Fruit fly (Drosophila melanogaster) whole organism, prepupa: ENCODE results near the gene mRpS2.

Experiments used
- Blimp-1 ChIP-seq: fragments of 200-800 bp; sonication (Bioruptor generic); optimal IDR thresholded peaks from 3 replicates; lab custom pipeline; 2017; ENCODE audit warnings: missing biosample characterization, missing genetic modification characterization, mild to moderate bottlenecking, moderate library complexity, missing genetic modification reagents
- CG10631 ChIP-seq: fragments of 200-800 bp; sonication (Bioruptor generic); optimal IDR thresholded peaks from 2 replicates; lab custom pipeline; 2016; ENCODE audit warnings: missing biosample characterization, missing genetic modification characterization
- CG10669 ChIP-seq: fragments of 200-800 bp; sonication (Bioruptor generic); optimal IDR thresholded peaks from 3 replicates; lab custom pipeline; 2018; ENCODE audit warnings: missing biosample characterization, mild to moderate bottlenecking, missing genetic modification characterization, moderate library complexity
- CG11294 ChIP-seq: fragments of 200-800 bp; sonication (Bioruptor generic); IDR thresholded peaks from 2 replicates; pipeline ENCODE4 v1.3.6; 2022; ENCODE audit warnings: missing biosample characterization, missing genetic modification characterization
- CG11762 ChIP-seq: fragments of 200-800 bp; sonication (Bioruptor generic); optimal IDR thresholded peaks from 3 replicates; lab custom pipeline; 2016; ENCODE audit warnings: missing biosample characterization, missing genetic modification characterization; ENCODE audit not compliant: insufficient read depth
- CG15336 ChIP-seq: fragments of 200-800 bp; sonication (Bioruptor generic); IDR thresholded peaks from 2 replicates; pipeline ENCODE4 v1.3.6; 2022; ENCODE audit warnings: missing biosample characterization, missing genetic modification characterization
- CG16779 ChIP-seq: fragments of 200-800 bp; sonication (Bioruptor generic); optimal IDR thresholded peaks from 3 replicates; lab custom pipeline; 2017; ENCODE audit warnings: missing biosample characterization, mild to moderate bottlenecking, missing genetic modification characterization
- CG3032 ChIP-seq: fragments of 200-800 bp; optimal IDR thresholded peaks from 2 replicates; lab custom pipeline; 2019; ENCODE audit warnings: missing biosample characterization, mild to moderate bottlenecking, missing genetic modification characterization, moderate library complexity
- CG31627 ChIP-seq: fragments of 200-800 bp; sonication (Bioruptor generic); optimal IDR thresholded peaks from 3 replicates; lab custom pipeline; 2016; ENCODE audit warnings: missing biosample characterization, missing genetic modification characterization
- CG32006 ChIP-seq: fragments of 200-800 bp; sonication (Bioruptor generic); optimal IDR thresholded peaks from 3 replicates; lab custom pipeline; 2017; ENCODE audit warnings: missing biosample characterization, mild to moderate bottlenecking, missing genetic modification characterization
- CG34406 ChIP-seq: fragments of 200-800 bp; sonication (Bioruptor generic); optimal IDR thresholded peaks from 3 replicates; lab custom pipeline; 2016; ENCODE audit warnings: missing biosample characterization, missing genetic modification characterization
- CG3919 ChIP-seq: fragments of 200-800 bp; sonication (Bioruptor generic); optimal IDR thresholded peaks from 3 replicates; lab custom pipeline; 2016; ENCODE audit warnings: missing biosample characterization, missing genetic modification characterization
- CG4318 ChIP-seq: fragments of 200-800 bp; sonication (Bioruptor generic); optimal IDR thresholded peaks from 3 replicates; lab custom pipeline; 2017; ENCODE audit warnings: missing biosample characterization, mild to moderate bottlenecking, missing genetic modification characterization
- CG6276 ChIP-seq: fragments of 200-800 bp; sonication (Bioruptor generic); optimal IDR thresholded peaks from 2 replicates; lab custom pipeline; 2017; ENCODE audit warnings: missing biosample characterization, mild to moderate bottlenecking, missing genetic modification characterization
- CG6808 ChIP-seq: fragments of 200-800 bp; sonication (Bioruptor generic); optimal IDR thresholded peaks from 3 replicates; lab custom pipeline; 2017; ENCODE audit warnings: missing biosample characterization, missing genetic modification characterization, mild to moderate bottlenecking, moderate library complexity, missing genetic modification reagents
- CG6854 ChIP-seq: fragments of 200-800 bp; sonication (Bioruptor generic); optimal IDR thresholded peaks from 2 replicates; lab custom pipeline; 2017; ENCODE audit warnings: missing biosample characterization, mild to moderate bottlenecking, missing genetic modification characterization
- CG7368 ChIP-seq: fragments of 200-800 bp; sonication (Bioruptor generic); optimal IDR thresholded peaks from 3 replicates; lab custom pipeline; 2016; ENCODE audit warnings: missing biosample characterization, missing genetic modification characterization
- CG8119 ChIP-seq: fragments of 200-800 bp; sonication (Bioruptor generic); IDR thresholded peaks from 3 replicates; pipeline ENCODE4 v1.3.6; 2022; ENCODE audit warnings: missing biosample characterization, missing genetic modification characterization
- CG9139 ChIP-seq: fragments of 200-800 bp; sonication (Bioruptor generic); optimal IDR thresholded peaks from 3 replicates; lab custom pipeline; 2017; ENCODE audit warnings: missing biosample characterization, mild to moderate bottlenecking, missing genetic modification characterization
- Eip75B ChIP-seq: fragments of 200-800 bp; sonication (Bioruptor generic); optimal IDR thresholded peaks from 3 replicates; lab custom pipeline; 2016; ENCODE audit warnings: missing biosample characterization, missing genetic modification characterization
- Eip78C ChIP-seq: fragments of 200-800 bp; sonication (Bioruptor generic); peaks from one replicate; lab custom pipeline; 2016; ENCODE audit warnings: missing biosample characterization, missing genetic modification characterization
- Eip93F ChIP-seq: fragments of 200-800 bp; sonication (Bioruptor generic); optimal IDR thresholded peaks from 2 replicates; lab custom pipeline; 2016; ENCODE audit warnings: missing biosample characterization, mild to moderate bottlenecking, missing genetic modification characterization
- Ets96B ChIP-seq: fragments of 200-800 bp; optimal IDR thresholded peaks from 2 replicates; lab custom pipeline; 2019; ENCODE audit warnings: missing biosample characterization, mild to moderate bottlenecking, missing genetic modification characterization, moderate library complexity
- Gug ChIP-seq: fragments of 200-800 bp; sonication (Bioruptor generic); IDR thresholded peaks from 2 replicates; pipeline ENCODE4 v1.3.6; 2022; ENCODE audit warnings: missing biosample characterization, missing genetic modification characterization
- Hr38 ChIP-seq: sonication (Bioruptor generic); optimal IDR thresholded peaks from 2 replicates; lab custom pipeline; 2016; ENCODE audit warnings: missing biosample characterization, missing genetic modification characterization
- Hr39 ChIP-seq: fragments of 200-800 bp; sonication (Bioruptor generic); optimal IDR thresholded peaks from 2 replicates; lab custom pipeline; 2016; ENCODE audit warnings: missing biosample characterization, missing genetic modification characterization
- Hr4 ChIP-seq: fragments of 200-800 bp; sonication (Bioruptor generic); optimal IDR thresholded peaks from 3 replicates; lab custom pipeline; 2016; ENCODE audit warnings: missing biosample characterization, missing genetic modification characterization
- Lpt ChIP-seq: fragments of 200-800 bp; sonication (Bioruptor generic); optimal IDR thresholded peaks from 3 replicates; lab custom pipeline; 2016; ENCODE audit warnings: missing biosample characterization, missing genetic modification characterization
- OdsH ChIP-seq: fragments of 200-800 bp; sonication (Bioruptor generic); optimal IDR thresholded peaks from 3 replicates; lab custom pipeline; 2016; ENCODE audit warnings: missing biosample characterization, missing genetic modification characterization
- Smox ChIP-seq: fragments of 200-800 bp; sonication (Bioruptor generic); optimal IDR thresholded peaks from 3 replicates; lab custom pipeline; 2016; ENCODE audit warnings: missing biosample characterization, missing genetic modification characterization
- Sox102F ChIP-seq: fragments of 200-800 bp; sonication (Bioruptor generic); optimal IDR thresholded peaks from 2 replicates; lab custom pipeline; 2016; ENCODE audit warnings: missing biosample characterization, mild to moderate bottlenecking, missing genetic modification characterization
- Sox14 ChIP-seq: fragments of 200-800 bp; sonication (Bioruptor generic); optimal IDR thresholded peaks from 3 replicates; lab custom pipeline; 2016; ENCODE audit warnings: missing biosample characterization, missing genetic modification characterization
- Sox15 ChIP-seq: fragments of 200-800 bp; sonication (Bioruptor generic); optimal IDR thresholded peaks from 3 replicates; lab custom pipeline; 2016; ENCODE audit warnings: missing biosample characterization, missing genetic modification characterization
- achi ChIP-seq: fragments of 200-800 bp; sonication (Bioruptor generic); optimal IDR thresholded peaks from 3 replicates; lab custom pipeline; 2016; ENCODE audit warnings: missing biosample characterization, missing genetic modification characterization
- acj6 ChIP-seq: fragments of 200-800 bp; sonication (Bioruptor generic); optimal IDR thresholded peaks from 3 replicates; lab custom pipeline; 2016; ENCODE audit warnings: missing biosample characterization, missing genetic modification characterization
- dac ChIP-seq: fragments of 200-800 bp; sonication (Bioruptor generic); optimal IDR thresholded peaks from 2 replicates; lab custom pipeline; 2017; ENCODE audit warnings: missing biosample characterization, mild to moderate bottlenecking, missing genetic modification characterization
- dsx ChIP-seq: fragments of 200-800 bp; optimal IDR thresholded peaks from 3 replicates; lab custom pipeline; 2019; ENCODE audit warnings: missing biosample characterization, mild to moderate bottlenecking, missing genetic modification characterization, moderate library complexity; ENCODE audit not compliant: poor library complexity, severe bottlenecking
- eg ChIP-seq: fragments of 200-800 bp; sonication (Bioruptor generic); IDR thresholded peaks from 3 replicates; pipeline ENCODE4 v1.3.6; 2022; ENCODE audit warnings: missing biosample characterization, missing genetic modification characterization
- esn ChIP-seq: fragments of 200-800 bp; sonication (Bioruptor generic); optimal IDR thresholded peaks from 2 replicates; lab custom pipeline; 2016; ENCODE audit warnings: missing biosample characterization, mild to moderate bottlenecking, missing genetic modification characterization, moderate library complexity
- fd85E ChIP-seq: fragments of 200-800 bp; sonication (Bioruptor generic); optimal IDR thresholded peaks from 3 replicates; lab custom pipeline; 2016; ENCODE audit warnings: missing biosample characterization, missing genetic modification characterization
- fkh ChIP-seq: fragments of 200-800 bp; sonication (Bioruptor generic); optimal IDR thresholded peaks from 3 replicates; lab custom pipeline; 2017; ENCODE audit warnings: missing biosample characterization, mild to moderate bottlenecking, missing genetic modification characterization, moderate library complexity
- lz ChIP-seq: fragments of 200-800 bp; sonication (Bioruptor generic); optimal IDR thresholded peaks from 3 replicates; lab custom pipeline; 2016; ENCODE audit warnings: missing biosample characterization, missing genetic modification characterization
- net ChIP-seq: fragments of 200-800 bp; sonication (Bioruptor generic); optimal IDR thresholded peaks from 3 replicates; lab custom pipeline; 2016; ENCODE audit warnings: missing biosample characterization, missing genetic modification characterization
- pdm3 ChIP-seq: fragments of 200-800 bp; sonication (Bioruptor generic); optimal IDR thresholded peaks from 3 replicates; lab custom pipeline; 2016; ENCODE audit warnings: missing biosample characterization, missing genetic modification characterization
- salr ChIP-seq, 2 experiments: fragments of 200-800 bp; sonication (Bioruptor generic); optimal IDR thresholded peaks; 3 replicates each; lab custom pipeline; 2016 to 2018; ENCODE audit warnings: missing biosample characterization in 2 of 2, missing genetic modification characterization in 2 of 2, mild to moderate bottlenecking in 1 of 2
- spab ChIP-seq: fragments of 200-800 bp; sonication (Bioruptor generic); optimal IDR thresholded peaks from 2 replicates; lab custom pipeline; 2017; ENCODE audit warnings: missing biosample characterization, mild to moderate bottlenecking, missing genetic modification characterization, missing genetic modification reagents
- ss ChIP-seq, 2 experiments: fragments of 200-800 bp; sonication (Bioruptor generic); optimal IDR thresholded peaks; 2 replicates in 1 of 2; 3 replicates in 1 of 2; lab custom pipeline; 2017 to 2018; ENCODE audit warnings: mild to moderate bottlenecking in 2 of 2, missing biosample characterization in 2 of 2, missing genetic modification characterization in 2 of 2, moderate library complexity in 1 of 2
- svp ChIP-seq: fragments of 200-800 bp; sonication (Bioruptor generic); peaks from one replicate; lab custom pipeline; 2016; ENCODE audit warnings: missing biosample characterization, missing genetic modification characterization
- topi ChIP-seq: fragments of 200-800 bp; sonication (Bioruptor generic); optimal IDR thresholded peaks from 3 replicates; lab custom pipeline; 2016; ENCODE audit warnings: missing biosample characterization, missing genetic modification characterization
- vri ChIP-seq: fragments of 200-800 bp; sonication (Bioruptor generic); optimal IDR thresholded peaks from 3 replicates; lab custom pipeline; 2016; ENCODE audit warnings: missing biosample characterization, mild to moderate bottlenecking, missing genetic modification characterization

The mRpS2 gene

dm6 chr2L:4820448-4821318 lies 29.5 kb downstream of the mRpS2 start:
- TF ChIP-seq CG32006 (GFP tag; lab: Kevin White, UChicago): peak; percentile 82
- no peak for TF ChIP-seq fkh (GFP tag; lab: Kevin White, UChicago)
- TF ChIP-seq CG6854 (GFP tag; lab: Kevin White, UChicago): peak; percentile 1
- peak; percentile 49 for TF ChIP-seq Blimp-1
- TF ChIP-seq dsx (GFP tag; lab: Kevin White, UChicago): peak; percentile 76
- TF ChIP-seq OdsH (GFP tag; lab: Kevin White, UChicago): peak; percentile 53
- peak; percentile 75 for TF ChIP-seq Sox102F
- peak; percentile 34 for TF ChIP-seq CG15336 (GFP tag; lab: Robert Waterston, UW)
- TF ChIP-seq pdm3 (GFP tag; lab: Kevin White, UChicago): peak; percentile 72
- no peak for TF ChIP-seq CG16779 (tag; lab: Kevin White, UChicago)
- peak; percentile 81 for TF ChIP-seq CG31627 (GFP tag; lab: Kevin White, UChicago)
- TF ChIP-seq acj6 (GFP tag; lab: Kevin White, UChicago): peak; percentile 82
- TF ChIP-seq CG9139 (GFP tag; lab: Kevin White, UChicago): peak; percentile 30
- TF ChIP-seq CG3032 (tag; lab: Kevin White, UChicago): peak; percentile 78
- peak; percentile 78 for TF ChIP-seq CG10669
- TF ChIP-seq CG8119 (GFP tag; lab: Robert Waterston, UW): peak; percentile 42; the same call in 2 of the 3 replicates
- TF ChIP-seq CG3919 (GFP tag; lab: Kevin White, UChicago): peak; percentile 75
- TF ChIP-seq CG7368: peak; percentile 53
- peak; percentile 73 for TF ChIP-seq CG34406 (GFP tag; lab: Kevin White, UChicago)
- TF ChIP-seq Hr38 (GFP tag; lab: Kevin White, UChicago): no peak
- peak; percentile 68 for TF ChIP-seq CG11762
- no peak for TF ChIP-seq CG6276 (GFP tag; lab: Kevin White, UChicago)
- peak; percentile 71 for TF ChIP-seq Hr4 (GFP tag; lab: Kevin White, UChicago)
- TF ChIP-seq salr (GFP tag; optimal IDR thresholded peaks at IDR 0.05; lab: Kevin White, UChicago): peak; percentile 63 to 88
- TF ChIP-seq esn (GFP tag; lab: Kevin White, UChicago): peak; percentile 89
- no peak for TF ChIP-seq ss (GFP tag; optimal IDR thresholded peaks at IDR 0.05; lab: Kevin White, UChicago)
- TF ChIP-seq vri (GFP tag; lab: Kevin White, UChicago): peak; percentile 67
- peak; percentile 78 for TF ChIP-seq Hr39 (GFP tag; lab: Kevin White, UChicago)
- peak; percentile 51 for TF ChIP-seq Sox15 (GFP tag; lab: Kevin White, UChicago)
- TF ChIP-seq CG10631: peak; percentile 88
- TF ChIP-seq Gug (GFP tag; lab: Robert Waterston, UW): peak; percentile 49
- TF ChIP-seq Lpt (GFP tag; lab: Kevin White, UChicago): peak; percentile 28
- TF ChIP-seq Eip75B (GFP tag; lab: Kevin White, UChicago): peak; percentile 85
- TF ChIP-seq fd85E (GFP tag; lab: Kevin White, UChicago): peak; percentile 30
- no peak for TF ChIP-seq net (GFP tag; lab: Kevin White, UChicago)
- peak; percentile 32 for TF ChIP-seq dac
- TF ChIP-seq lz (GFP tag; lab: Kevin White, UChicago): peak; percentile 77
- peak; percentile 48 for TF ChIP-seq CG4318
- TF ChIP-seq CG6808: no peak
- TF ChIP-seq spab (GFP tag; lab: Kevin White, UChicago): no peak
- no peak for TF ChIP-seq eg (GFP tag; lab: Robert Waterston, UW)
- TF ChIP-seq Smox: peak; percentile 79
- peak; percentile 75 for TF ChIP-seq Ets96B
- TF ChIP-seq Eip93F (GFP tag; lab: Kevin White, UChicago): peak; percentile 40
- TF ChIP-seq svp (GFP tag; lab: Kevin White, UChicago): no peak
- TF ChIP-seq CG11294 (GFP tag; lab: Robert Waterston, UW): peak; percentile 17; the same call in 1 of the 2 replicates
- peak; percentile 78 for TF ChIP-seq Sox14 (GFP tag; lab: Kevin White, UChicago)
- no peak for TF ChIP-seq Eip78C (GFP tag; lab: Kevin White, UChicago)
- peak; percentile 74 for TF ChIP-seq achi (GFP tag; lab: Kevin White, UChicago)
- TF ChIP-seq topi (GFP tag; lab: Kevin White, UChicago): peak; percentile 73
